Worm (Caenorhabditis elegans) whole organism, midembryonic: ENCODE data around the gene urm-1.

Source experiments
- T22C8.4 ChIP-seq: fragments of 200-800 bp; sonication (Bioruptor generic); IDR thresholded peaks from 2 replicates; pipeline ENCODE4 v1.3.6; 2022; ENCODE audit warnings: missing genetic modification characterization, missing compliant biosample characterization
- cog-1 ChIP-seq: sonication (generic microtip); optimal IDR thresholded peaks from 2 replicates; lab custom pipeline; 2016; ENCODE audit warnings: missing genetic modification characterization, missing compliant biosample characterization
- flt-1 ChIP-seq: fragments of 200-800 bp; sonication (Bioruptor generic); IDR thresholded peaks from 2 replicates; pipeline ENCODE4 v1.3.6; 2022; ENCODE audit warnings: missing genetic modification characterization, missing compliant biosample characterization
- klf-2 ChIP-seq: fragments of 200-800 bp; sonication (Bioruptor generic); conservative IDR thresholded peaks from 2 replicates; pipeline ENCODE4 v1.3.6; 2022; ENCODE audit warnings: missing genetic modification reagents, missing genetic modification characterization, missing compliant biosample characterization
- med-1 ChIP-seq: sonication (generic microtip); optimal IDR thresholded peaks from 2 replicates; lab custom pipeline; 2017; ENCODE audit warnings: missing genetic modification characterization, mild to moderate bottlenecking, missing compliant biosample characterization, antibody characterized with exemption, missing genetic modification reagents; ENCODE audit not compliant: insufficient read depth
- ref-1 ChIP-seq: fragments of 200-800 bp; sonication (Bioruptor generic); conservative IDR thresholded peaks from 2 replicates; pipeline ENCODE4 v1.3.6; 2022; ENCODE audit warnings: missing genetic modification reagents, missing genetic modification characterization, missing compliant biosample characterization
- tab-1 ChIP-seq: fragments of 200-800 bp; sonication (Bioruptor generic); IDR thresholded peaks from 2 replicates; pipeline ENCODE4 v1.3.6; 2022; ENCODE audit warnings: missing genetic modification characterization, missing compliant biosample characterization
- ztf-23 ChIP-seq: fragments of 200-800 bp; sonication (Bioruptor generic); IDR thresholded peaks from 2 replicates; pipeline ENCODE4 v1.3.6; 2022; ENCODE audit warnings: missing genetic modification reagents, missing genetic modification characterization, missing compliant biosample characterization
- ztf-29 ChIP-seq: fragments of 200-800 bp; sonication (Bioruptor generic); IDR thresholded peaks from 2 replicates; pipeline ENCODE4 v1.3.6; 2022; ENCODE audit warnings: missing genetic modification reagents, missing genetic modification characterization, missing compliant biosample characterization

The urm-1 gene

DNA sequence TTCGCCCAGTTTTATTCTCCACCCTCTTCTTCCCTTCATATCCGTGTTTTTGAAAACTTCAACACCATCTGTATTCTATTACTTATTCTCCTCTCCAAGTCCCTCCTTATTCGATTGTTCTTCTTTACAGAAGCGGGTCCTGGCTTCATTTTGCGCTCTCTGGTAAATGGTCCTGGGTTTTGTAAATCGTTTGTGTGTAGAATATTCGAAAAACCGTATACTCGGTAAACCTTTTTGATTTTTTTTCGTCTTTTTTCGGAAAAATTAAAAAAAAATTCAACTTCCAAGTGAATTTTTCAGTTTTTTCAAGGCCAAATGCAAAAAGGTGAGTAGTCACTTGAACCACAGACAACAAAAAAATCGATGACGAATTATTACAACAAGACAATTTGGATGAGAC, 30.3 kb upstream of the urm-1 start, which contains the start of gene D2045.9:
D2045.9 (plus strand) TSS at position 301 of the 400 bp plus-strand sequence.
- TF ChIP-seq tab-1 (no peak), ref-1 (GFP tag; lab: Robert Waterston, UW) (no peak), cog-1 (tag; lab: Kevin White, UChicago) (no peak), med-1 (GFP tag; lab: Kevin White, UChicago) (no peak), flt-1 (no peak), klf-2 (GFP tag; lab: Robert Waterston, UW) (no peak), ztf-23 (GFP tag; lab: Robert Waterston, UW) (no peak), ztf-29 (GFP tag; lab: Robert Waterston, UW) (no peak), T22C8.4 (GFP tag; lab: Robert Waterston, UW) (no peak)

DNA sequence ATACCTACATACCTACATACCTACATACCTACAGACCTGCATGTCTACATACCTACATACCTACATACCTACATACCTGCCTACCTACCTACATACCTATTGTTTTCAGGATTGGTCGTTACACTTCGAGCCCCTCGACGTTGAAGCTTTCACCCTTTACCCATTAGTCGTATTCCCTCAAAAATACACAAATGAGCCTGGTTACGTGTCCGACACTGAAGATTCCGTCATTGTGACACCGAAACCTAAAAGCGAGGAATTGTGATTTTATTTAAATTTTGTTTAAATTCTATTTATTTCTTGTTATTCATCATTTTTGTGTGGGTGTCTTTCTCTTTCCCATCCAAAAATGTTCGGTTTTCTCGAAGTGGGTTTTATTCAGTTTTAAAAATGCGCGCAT, 26.1 kb upstream of the urm-1 start, which contains the start of gene D2045.7:
D2045.7 (plus strand) TSS at position 301 of the 400 bp plus-strand sequence.
- TF ChIP-seq ref-1 (GFP tag; lab: Robert Waterston, UW) (no peak), T22C8.4 (GFP tag; lab: Robert Waterston, UW) (no peak), med-1 (GFP tag; lab: Kevin White, UChicago) (no peak), ztf-23 (GFP tag; lab: Robert Waterston, UW) (no peak), ztf-29 (GFP tag; lab: Robert Waterston, UW) (no peak)

DNA sequence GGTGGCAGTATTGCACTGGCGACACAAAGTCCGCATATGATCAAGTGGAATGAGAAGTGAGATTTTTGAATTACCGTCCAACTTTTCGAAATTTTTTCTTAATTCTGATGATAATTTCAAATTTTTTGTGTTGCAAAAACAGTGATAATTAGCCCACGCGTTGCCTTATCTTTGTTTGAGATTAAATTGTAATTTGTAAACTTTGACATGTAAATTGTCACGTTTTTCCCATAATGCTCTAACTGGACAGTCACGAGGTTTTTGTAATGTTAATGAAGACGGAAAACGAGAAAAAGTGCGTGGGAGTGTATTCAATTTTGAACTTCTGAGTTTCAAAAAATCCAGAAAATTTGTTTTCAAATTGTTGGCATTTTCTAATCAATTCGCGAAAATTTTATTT, 23.8 kb upstream of the urm-1 start:
- no peak for TF ChIP-seq ztf-29 (GFP tag; lab: Robert Waterston, UW)
- no peak for TF ChIP-seq flt-1

DNA sequence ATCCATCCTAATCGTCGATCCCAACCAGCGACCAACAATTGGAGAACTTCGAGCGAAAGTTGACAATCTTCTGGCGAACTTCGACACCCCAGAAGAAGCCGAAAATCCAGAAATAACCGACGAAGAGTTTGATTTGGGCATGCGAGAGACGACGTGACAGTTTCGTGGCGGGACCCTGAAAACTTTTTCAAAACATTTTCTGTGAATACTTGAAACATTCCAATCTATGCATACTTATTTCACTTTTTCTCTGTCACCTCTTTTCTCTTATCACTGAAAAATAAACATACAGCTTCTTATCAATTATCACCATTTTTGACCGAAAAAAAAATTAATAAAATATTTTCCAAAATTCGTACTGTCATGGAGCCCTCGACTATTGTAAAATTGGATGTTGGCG, 23.3 kb upstream of the urm-1 start, which contains the start of gene D2045.8:
D2045.8 (plus strand) TSS at position 301 of the 400 bp plus-strand sequence.
- TF ChIP-seq cog-1 (tag; lab: Kevin White, UChicago) (no peak), med-1 (GFP tag; lab: Kevin White, UChicago) (no peak), ref-1 (GFP tag; lab: Robert Waterston, UW) (no peak), klf-2 (GFP tag; lab: Robert Waterston, UW) (no peak), ztf-23 (GFP tag; lab: Robert Waterston, UW) (no peak), tab-1 (no peak), ztf-29 (GFP tag; lab: Robert Waterston, UW) (no peak)

DNA sequence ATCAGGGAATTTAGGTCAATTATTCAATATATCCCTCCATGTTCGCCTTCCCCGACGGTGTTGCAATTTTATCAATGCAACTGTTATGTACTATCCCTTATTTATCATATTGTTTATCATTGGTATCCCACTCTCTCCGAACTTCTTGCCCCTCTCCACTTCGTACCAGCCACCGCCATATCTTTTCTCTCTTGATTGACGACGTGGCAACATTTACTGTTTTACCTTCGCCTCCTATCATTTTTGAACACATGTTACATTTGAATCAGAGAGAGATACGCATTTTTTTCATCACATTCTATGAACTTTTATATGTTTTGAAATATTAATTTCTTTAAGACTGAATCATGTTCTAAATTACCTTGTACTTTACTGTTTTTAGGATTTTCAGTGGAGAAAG, 18.8 kb upstream of the urm-1 start:
- TF ChIP-seq med-1 (GFP tag; lab: Kevin White, UChicago): no peak
- TF ChIP-seq cog-1 (tag; lab: Kevin White, UChicago): no peak
- no peak for TF ChIP-seq klf-2 (GFP tag; lab: Robert Waterston, UW)
- no peak for TF ChIP-seq ztf-23 (GFP tag; lab: Robert Waterston, UW)
- no peak for TF ChIP-seq flt-1
- TF ChIP-seq ztf-29 (GFP tag; lab: Robert Waterston, UW): no peak
- no peak for TF ChIP-seq ref-1 (GFP tag; lab: Robert Waterston, UW)
- no peak for TF ChIP-seq T22C8.4 (GFP tag; lab: Robert Waterston, UW)
- TF ChIP-seq tab-1: no peak

DNA sequence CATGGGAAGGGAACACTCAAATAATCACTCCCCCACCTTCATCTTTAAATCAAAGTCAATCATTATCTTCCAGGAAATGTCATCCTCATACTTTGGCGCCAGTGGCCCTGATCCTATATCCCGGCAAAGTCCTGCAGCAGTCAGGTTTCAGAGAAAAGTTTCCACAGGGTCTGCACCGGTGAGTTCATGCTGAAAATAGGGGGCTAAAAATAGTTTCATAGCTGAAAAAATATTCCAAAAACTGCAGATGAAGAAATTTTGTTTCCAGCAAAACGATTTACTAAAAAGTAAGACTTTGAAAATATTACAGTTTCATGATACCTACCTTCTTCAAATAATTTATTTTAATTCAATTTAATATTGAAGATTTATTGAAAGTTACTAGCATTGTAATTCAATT, 17.2 kb upstream of the urm-1 start, which contains the start of gene ptr-25:
ptr-25 (plus strand) TSS at position 73 of the 400 bp plus-strand sequence.
- TF ChIP-seq cog-1 (tag; lab: Kevin White, UChicago): no peak
- TF ChIP-seq ztf-23 (GFP tag; lab: Robert Waterston, UW): no peak
- no peak for TF ChIP-seq tab-1
- no peak for TF ChIP-seq flt-1
- no peak for TF ChIP-seq ref-1 (GFP tag; lab: Robert Waterston, UW)
- TF ChIP-seq ztf-29 (GFP tag; lab: Robert Waterston, UW): no peak
- no peak for TF ChIP-seq med-1 (GFP tag; lab: Kevin White, UChicago)
- TF ChIP-seq klf-2 (GFP tag; lab: Robert Waterston, UW): no peak
- no peak for TF ChIP-seq T22C8.4 (GFP tag; lab: Robert Waterston, UW)

- TF ChIP-seq ztf-23 (GFP tag; lab: Robert Waterston, UW) (no peak), T22C8.4 (GFP tag; lab: Robert Waterston, UW) (no peak), klf-2 (GFP tag; lab: Robert Waterston, UW) (no peak), tab-1 (no peak), cog-1 (tag; lab: Kevin White, UChicago) (no peak), ref-1 (GFP tag; lab: Robert Waterston, UW) (no peak), ztf-29 (GFP tag; lab: Robert Waterston, UW) (no peak), flt-1 (no peak)
These were observed 1.5 kb upstream of the urm-1 start, which contains the start of gene rab-33 for ce11 chrIII:10503753-10504152. Gene rab-33, minus strand, starts transcription at chrIII:10503853.

- no peak for TF ChIP-seq klf-2 (GFP tag; lab: Robert Waterston, UW)
- no peak for TF ChIP-seq ztf-29 (GFP tag; lab: Robert Waterston, UW)
- TF ChIP-seq cog-1 (tag; lab: Kevin White, UChicago): no peak
- TF ChIP-seq flt-1: no peak
- TF ChIP-seq ref-1 (GFP tag; lab: Robert Waterston, UW): no peak
- TF ChIP-seq T22C8.4 (GFP tag; lab: Robert Waterston, UW): no peak
- TF ChIP-seq med-1 (GFP tag; lab: Kevin White, UChicago): no peak
- TF ChIP-seq tab-1: no peak
- TF ChIP-seq ztf-23 (GFP tag; lab: Robert Waterston, UW): no peak
These were observed 841 bp downstream of the urm-1 start for ce11 chrIII:10505943-10506698.

ce11 chrIII:10506699-10507248, 1.5 kb downstream of the urm-1 start, which contains the start of the genes sip-1 and sly-1:
Gene sip-1, minus strand, starts transcription at chrIII:10506801.
Gene sly-1, plus strand, starts transcription at chrIII:10507058.
- TF ChIP-seq ztf-29 (GFP tag; lab: Robert Waterston, UW): no peak
